Fruit fly (Drosophila melanogaster) whole organism, wandering third instar larva: ENCODE results near the gene Npc2g.
A peak's percentile ranks its signal among the peaks of the same experiment; 100 is the strongest.

Experiments
- CG32264 ChIP-seq: fragments of 200-800 bp; sonication (Bioruptor generic); optimal IDR thresholded peaks from 2 replicates; lab custom pipeline; 2016; ENCODE audit warnings: missing biosample characterization, missing genetic modification characterization
- CG9705 ChIP-seq: fragments of 200-800 bp; sonication (Bioruptor generic); optimal IDR thresholded peaks from 2 replicates; lab custom pipeline; 2018; ENCODE audit warnings: missing biosample characterization, mild to moderate bottlenecking, missing genetic modification characterization
- CrebA ChIP-seq: fragments of 200-800 bp; sonication (Bioruptor generic); optimal IDR thresholded peaks from 2 replicates; lab custom pipeline; 2016; ENCODE audit warnings: missing biosample characterization, mild to moderate bottlenecking, missing genetic modification characterization, borderline replicate concordance
- Dfd ChIP-seq: fragments of >200 bp; optimal IDR thresholded peaks from 2 replicates; lab custom pipeline; 2017; ENCODE audit warnings: missing biosample characterization, missing genetic modification characterization
- Dif ChIP-seq: fragments of 200-275, 200-300 bp; sonication (Bioruptor generic); optimal IDR thresholded peaks from 2 replicates; lab custom pipeline; 2018; ENCODE audit warnings: missing biosample characterization, missing genetic modification characterization; ENCODE audit not compliant: partially characterized antibody
- Hnf4 ChIP-seq: fragments of 200-800 bp; sonication (Bioruptor generic); optimal IDR thresholded peaks from 2 replicates; lab custom pipeline; 2016; ENCODE audit warnings: missing biosample characterization, mild to moderate bottlenecking, missing genetic modification characterization
- Hr83 ChIP-seq: fragments of 200-300 bp; sonication (Bioruptor generic); optimal IDR thresholded peaks from 2 replicates; lab custom pipeline; 2016; ENCODE audit warnings: missing biosample characterization, mild to moderate bottlenecking, missing genetic modification characterization, moderate library complexity; ENCODE audit not compliant: poor library complexity, severe bottlenecking
- Jra ChIP-seq: sonication (Bioruptor generic); optimal IDR thresholded peaks from 2 replicates; lab custom pipeline; 2016; ENCODE audit warnings: missing biosample characterization, missing genetic modification characterization
- Mio ChIP-seq: sonication (Bioruptor generic); optimal IDR thresholded peaks from 2 replicates; lab custom pipeline; 2016; ENCODE audit warnings: missing biosample characterization, missing genetic modification characterization
- N ChIP-seq: fragments of >200 bp; optimal IDR thresholded peaks from 2 replicates; lab custom pipeline; 2018; ENCODE audit warnings: missing biosample characterization, missing external identifiers, missing genetic modification characterization
- Sp1 ChIP-seq: fragments of 200-800 bp; sonication (Bioruptor generic); optimal IDR thresholded peaks from 3 replicates; lab custom pipeline; 2019; ENCODE audit warnings: missing biosample characterization, mild to moderate bottlenecking, missing genetic modification characterization, moderate library complexity
- Vsx2 ChIP-seq: fragments of 200-300, 225-300 bp; sonication (Bioruptor generic); optimal IDR thresholded peaks from 2 replicates; lab custom pipeline; 2018; ENCODE audit warnings: missing biosample characterization, missing genetic modification characterization; ENCODE audit not compliant: partially characterized antibody
- br ChIP-seq: fragments of 200-800 bp; sonication (Bioruptor generic); optimal IDR thresholded peaks from 2 replicates; lab custom pipeline; 2016; ENCODE audit warnings: missing biosample characterization, missing genetic modification characterization
- dl ChIP-seq, 2 experiments: fragments of 175-275, 200-275 bp in 1 of 2; fragments of 200-275 bp in 1 of 2; sonication (Bioruptor generic); optimal IDR thresholded peaks; lab custom pipeline; 2018; ENCODE audit warnings: mild to moderate bottlenecking in 2 of 2, missing biosample characterization in 2 of 2, missing genetic modification characterization in 2 of 2, moderate library complexity in 2 of 2; ENCODE audit not compliant: partially characterized antibody in 2 of 2, insufficient read depth in 1 of 2
- dmrt93B ChIP-seq: fragments of 200-800 bp; sonication (Bioruptor generic); optimal IDR thresholded peaks from 2 replicates; lab custom pipeline; 2018; ENCODE audit warnings: missing biosample characterization, mild to moderate bottlenecking, missing genetic modification characterization
- dsf ChIP-seq: sonication (Bioruptor generic); optimal IDR thresholded peaks from 2 replicates; lab custom pipeline; 2016; ENCODE audit warnings: missing biosample characterization, missing genetic modification characterization, borderline replicate concordance
- ey ChIP-seq: fragments of 200-800 bp; sonication (Bioruptor generic); optimal IDR thresholded peaks from 2 replicates; lab custom pipeline; 2016; ENCODE audit warnings: missing biosample characterization, missing genetic modification characterization
- foxo ChIP-seq, 2 experiments: fragments of 200-800 bp; sonication (Bioruptor generic); optimal IDR thresholded peaks; 2 replicates in 1 of 2; 3 replicates in 1 of 2; lab custom pipeline; 2016 to 2017; ENCODE audit warnings: missing biosample characterization in 2 of 2, missing genetic modification characterization in 2 of 2
- fru ChIP-seq: fragments of 200-800 bp; sonication (Bioruptor generic); optimal IDR thresholded peaks from 3 replicates; lab custom pipeline; 2016; ENCODE audit warnings: missing biosample characterization, mild to moderate bottlenecking, missing genetic modification characterization
- h ChIP-seq: fragments of 200-800 bp; sonication (Bioruptor generic); optimal IDR thresholded peaks from 3 replicates; lab custom pipeline; 2016; ENCODE audit warnings: missing biosample characterization, mild to moderate bottlenecking, missing genetic modification characterization
- lola ChIP-seq: fragments of >200 bp; optimal IDR thresholded peaks from 2 replicates; lab custom pipeline; 2017; ENCODE audit warnings: missing biosample characterization, missing genetic modification characterization
- pan ChIP-seq: fragments of >200 bp; optimal IDR thresholded peaks from 2 replicates; lab custom pipeline; 2017
- psq ChIP-seq: fragments of 200-800 bp; sonication (Bioruptor generic); optimal IDR thresholded peaks from 3 replicates; lab custom pipeline; 2017; ENCODE audit warnings: missing biosample characterization, mild to moderate bottlenecking, missing genetic modification characterization, moderate library complexity
- rgr ChIP-seq: fragments of 200-800 bp; sonication (Bioruptor generic); optimal IDR thresholded peaks from 3 replicates; lab custom pipeline; 2016; ENCODE audit warnings: missing biosample characterization, mild to moderate bottlenecking, missing genetic modification characterization
- sage ChIP-seq: fragments of 200-800 bp; sonication (Bioruptor generic); optimal IDR thresholded peaks from 2 replicates; lab custom pipeline; 2016; ENCODE audit warnings: missing biosample characterization, mild to moderate bottlenecking, missing genetic modification characterization
- tai ChIP-seq: sonication (Bioruptor generic); optimal IDR thresholded peaks from 2 replicates; lab custom pipeline; 2016; ENCODE audit warnings: missing biosample characterization, missing genetic modification characterization
- usp ChIP-seq: fragments of >200 bp; optimal IDR thresholded peaks from 2 replicates; lab custom pipeline; 2017; ENCODE audit warnings: missing biosample characterization, missing genetic modification characterization
- woc ChIP-seq: sonication (Bioruptor generic); optimal IDR thresholded peaks from 2 replicates; lab custom pipeline; 2016; ENCODE audit warnings: missing biosample characterization, mild to moderate bottlenecking, missing genetic modification characterization

The Npc2g gene

DNA sequence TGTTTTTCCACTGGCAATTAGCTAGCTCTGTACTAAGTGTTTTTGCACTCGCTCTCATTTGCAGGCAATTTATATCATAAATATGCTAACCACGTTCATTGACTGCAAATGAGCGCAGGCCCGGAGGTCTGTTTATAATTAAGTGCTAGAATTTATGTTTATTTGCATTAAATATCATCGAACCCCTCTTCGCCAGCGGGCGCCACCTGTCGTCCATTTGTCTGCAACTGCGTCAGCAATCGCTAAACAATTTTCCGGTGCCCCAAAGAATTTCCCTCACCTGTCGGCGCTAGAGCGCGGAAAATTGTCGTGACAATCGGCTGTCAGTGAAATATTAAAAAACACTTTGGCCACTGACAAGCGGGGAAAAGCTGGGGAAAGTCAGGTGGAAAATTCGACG, 25.6 kb upstream of the Npc2g start:
- TF ChIP-seq Jra (GFP tag; lab: Kevin White, UChicago) (no peak), Hr83 (no peak), Hnf4 (GFP tag; lab: Kevin White, UChicago) (no peak), h (no peak), Sp1 (no peak), foxo (GFP tag; optimal IDR thresholded peaks at IDR 0.05; lab: Kevin White, UChicago) (no peak), ey (GFP tag; lab: Kevin White, UChicago) (no peak), tai (no peak), woc (GFP tag; lab: Kevin White, UChicago) (no peak), rgr (GFP tag; lab: Kevin White, UChicago) (no peak), dmrt93B (GFP tag; lab: Kevin White, UChicago) (no peak), CG9705 (no peak), sage (no peak), Dfd (GFP tag; lab: Kevin White, UChicago) (no peak)

DNA sequence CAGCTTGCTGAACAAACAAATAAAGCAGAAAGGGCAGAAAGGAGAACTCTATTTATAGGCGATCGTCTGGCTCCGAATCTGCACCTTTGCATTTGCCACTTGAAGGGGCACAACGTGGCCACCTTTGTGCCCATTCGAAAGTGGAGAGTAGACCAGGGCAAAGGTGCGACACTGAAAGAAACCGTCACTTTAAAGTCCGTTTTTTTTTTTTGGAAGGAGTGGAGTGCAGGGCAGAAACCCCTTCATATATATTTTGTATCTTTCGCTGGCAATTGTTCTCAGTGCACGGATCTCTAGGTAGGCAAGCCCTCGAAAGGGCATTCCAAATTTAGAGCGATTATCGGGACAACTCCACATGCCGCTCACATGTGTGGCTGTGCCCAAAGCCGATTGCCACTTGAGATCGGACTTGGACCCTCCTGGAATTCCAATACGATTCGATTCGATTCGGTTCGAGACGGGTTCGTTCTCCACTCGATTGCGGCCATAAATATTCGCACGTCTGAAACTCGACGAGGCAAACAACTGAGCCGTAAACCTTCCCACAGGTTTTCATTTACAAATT, 25.1 kb upstream of the Npc2g start:
- no peak for TF ChIP-seq pan (lab: Kevin White, UChicago)
- no peak for TF ChIP-seq Vsx2 (GFP tag; lab: Kevin White, UChicago)
- no peak for TF ChIP-seq woc (GFP tag; lab: Kevin White, UChicago)
- TF ChIP-seq fru (GFP tag; lab: Kevin White, UChicago) = no peak
- TF ChIP-seq CG32264 (GFP tag; lab: Kevin White, UChicago) = no peak
- TF ChIP-seq rgr (GFP tag; lab: Kevin White, UChicago) = no peak
- TF ChIP-seq usp (GFP tag; lab: Kevin White, UChicago) = no peak
- TF ChIP-seq lola (GFP tag; lab: Kevin White, UChicago) = no peak
- TF ChIP-seq N (GFP tag; lab: Kevin White, UChicago) = no peak
- no peak for TF ChIP-seq CG9705
- TF ChIP-seq dsf = no peak
- TF ChIP-seq dmrt93B (GFP tag; lab: Kevin White, UChicago) = no peak
- TF ChIP-seq Dfd (GFP tag; lab: Kevin White, UChicago) = no peak
- TF ChIP-seq sage = no peak
- TF ChIP-seq h = no peak
- TF ChIP-seq, all 38 proteins: peak for 0

dm6 chr3R:30767556-30767955, 22.5 kb upstream of the Npc2g start:
- TF ChIP-seq Mio (GFP tag; lab: Kevin White, UChicago) (no peak), Dif (GFP tag; lab: Kevin White, UChicago) (no peak), rgr (GFP tag; lab: Kevin White, UChicago) (no peak), Jra (GFP tag; lab: Kevin White, UChicago) (no peak)
- TF ChIP-seq, all 38 proteins: peak for 0

DNA sequence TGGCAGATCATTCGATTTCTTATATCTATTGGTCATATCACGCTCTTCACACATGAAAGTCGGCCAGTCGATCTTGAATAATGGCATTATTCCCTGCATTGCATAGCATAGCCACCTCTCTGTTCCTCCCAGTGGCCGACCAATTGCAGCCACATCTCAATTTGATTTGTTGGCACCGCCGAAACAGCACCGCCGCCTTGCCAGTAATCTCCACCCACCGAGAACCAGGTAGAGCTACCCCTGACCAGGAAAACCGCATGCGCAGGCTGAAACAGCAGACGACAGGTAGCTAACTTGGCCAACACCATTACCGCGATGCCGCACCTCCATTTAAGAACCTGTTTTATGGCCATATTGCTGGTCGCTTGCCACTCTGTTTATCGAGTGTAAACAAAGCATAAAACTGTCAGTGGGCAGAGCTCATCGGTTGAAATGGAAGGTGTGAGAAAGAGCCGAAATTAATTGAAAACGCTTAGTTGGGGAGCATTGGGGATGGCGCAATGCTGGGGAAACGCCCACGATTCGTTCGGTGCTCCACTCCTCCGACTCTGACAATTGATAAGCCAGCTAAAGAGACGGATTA, 21.9 kb upstream of the Npc2g start:
- TF ChIP-seq CrebA (GFP tag; lab: Kevin White, UChicago) (no peak), br (no peak)

dm6 chr3R:30765306-30766033, 20.4 kb upstream of the Npc2g start, which contains the start of gene zfh1:
zfh1 (plus strand) TSS chr3R:30765926.
- TF ChIP-seq Sp1 (peak; percentile 0), br (no peak), dl (GFP tag; optimal IDR thresholded peaks at IDR 0.05; lab: Kevin White, UChicago; ENCODE audit: insufficient read depth in 1 of 2, partially characterized antibody in 2 of 2) (peak in 1 of 2 experiments; percentile 43), psq (GFP tag; lab: Kevin White, UChicago) (peak; percentile 4), Dif (GFP tag; lab: Kevin White, UChicago) (peak; percentile 67), lola (GFP tag; lab: Kevin White, UChicago) (no peak), Hr83 (peak; percentile 40), rgr (GFP tag; lab: Kevin White, UChicago) (peak; percentile 17)
